Fruit fly (Drosophila melanogaster): ENCODE results near the gene CG14711.

CG14711 gene

dm6 chr3R:11623025-11623424, at the start of gene CG14711 (continued):
- peak; percentile 75 to 77 for TF ChIP-seq Pdp1 (GFP tag; optimal IDR thresholded peaks at IDR 0.05)
- peak; percentile 88 for TF ChIP-seq CG14014 (GFP tag; IDR thresholded peaks at IDR 0.05)
- TF ChIP-seq lilli (GFP tag; optimal IDR thresholded peaks at IDR 0.05): peak; percentile 91
- peak; percentile 60 for TF ChIP-seq exex (tag; optimal IDR thresholded peaks at IDR 0.05)
- TF ChIP-seq CG9817 (tag; optimal IDR thresholded peaks at IDR 0.05): peak; percentile 89
- TF ChIP-seq CG11504 (tag; optimal IDR thresholded peaks at IDR 0.05): peak; percentile 84
- TF ChIP-seq CG6683 (GFP tag; optimal IDR thresholded peaks at IDR 0.05): peak; percentile 72
- TF ChIP-seq CG12391 (tag; optimal IDR thresholded peaks at IDR 0.05): peak; percentile 93
- TF ChIP-seq fru (optimal IDR thresholded peaks at IDR 0.05): no peak
- TF ChIP-seq ssp (GFP tag; IDR thresholded peaks at IDR 0.05): peak; percentile 52
- no peak for TF ChIP-seq h (optimal IDR thresholded peaks at IDR 0.05)
- TF ChIP-seq Adf1 (GFP tag; IDR thresholded peaks at IDR 0.05): peak; percentile 64
- TF ChIP-seq CG7987 (GFP tag; optimal IDR thresholded peaks at IDR 0.05): peak; percentile 66
- peak; percentile 80 for TF ChIP-seq CG4730 (GFP tag; IDR thresholded peaks at IDR 0.05)
- TF ChIP-seq hth (optimal IDR thresholded peaks at IDR 0.05): no peak
- peak; percentile 85 for TF ChIP-seq Dbx (GFP tag; IDR thresholded peaks at IDR 0.05)
- TF ChIP-seq jigr1 (GFP tag; IDR thresholded peaks at IDR 0.05): no peak
- TF ChIP-seq zfh2 (GFP tag; optimal IDR thresholded peaks at IDR 0.05): peak; percentile 67
- TF ChIP-seq Dll (GFP tag; IDR thresholded peaks at IDR 0.05; ENCODE audit: partially characterized antibody): peak; percentile 93
- TF ChIP-seq CG30020 (tag; optimal IDR thresholded peaks at IDR 0.05): peak; percentile 77
- TF ChIP-seq HmgD (GFP tag; optimal IDR thresholded peaks at IDR 0.05): no peak
- peak; percentile 43 for TF ChIP-seq gro (GFP tag; optimal IDR thresholded peaks at IDR 0.05)
- no peak for TF ChIP-seq pan (optimal IDR thresholded peaks at IDR 0.05)
- TF ChIP-seq pan (GFP tag; optimal IDR thresholded peaks at IDR 0.05 in 1 of 2, IDR thresholded peaks at IDR 0.05 in 1 of 2): peak in 1 of 2 experiments; percentile 86
- TF ChIP-seq slp2 (GFP tag; optimal IDR thresholded peaks at IDR 0.05): peak; percentile 24
- TF ChIP-seq mam (GFP tag; optimal IDR thresholded peaks at IDR 0.05): peak; percentile 63
- peak; percentile 32 for TF ChIP-seq wek (GFP tag; optimal IDR thresholded peaks at IDR 0.05)
- peak; percentile 61 for TF ChIP-seq scrt (GFP tag; optimal IDR thresholded peaks at IDR 0.05)
- TF ChIP-seq Lhr (GFP tag; optimal IDR thresholded peaks at IDR 0.05): peak; percentile 69
- TF ChIP-seq CG17612 (GFP tag; IDR thresholded peaks at IDR 0.05): peak; percentile 63; the same call in 1 of the 2 replicates
- TF ChIP-seq Sin3A (optimal IDR thresholded peaks at IDR 0.05): peak; percentile 40
- peak; percentile 88 for TF ChIP-seq Fer1 (GFP tag; optimal IDR thresholded peaks at IDR 0.05)
- peak; percentile 26 for TF ChIP-seq ac (GFP tag; optimal IDR thresholded peaks at IDR 0.05)
- TF ChIP-seq pros (GFP tag; optimal IDR thresholded peaks at IDR 0.05): peak; percentile 36
- peak in 1 of 3 experiments; percentile 81 for TF ChIP-seq lola (GFP tag; optimal IDR thresholded peaks at IDR 0.05)
- peak; percentile 73 for TF ChIP-seq chm (GFP tag; IDR thresholded peaks at IDR 0.05)
- TF ChIP-seq pb (GFP tag; optimal IDR thresholded peaks at IDR 0.05): peak; percentile 10
- TF ChIP-seq stwl (tag; optimal IDR thresholded peaks at IDR 0.05): peak; percentile 96
- TF ChIP-seq CG3281 (GFP tag; optimal IDR thresholded peaks at IDR 0.05): peak; percentile 81
- TF ChIP-seq CG1529 (GFP tag; optimal IDR thresholded peaks at IDR 0.05): peak; percentile 69
- peak; percentile 71 for TF ChIP-seq onecut (GFP tag; IDR thresholded peaks at IDR 0.05)
- TF ChIP-seq CG43689 (GFP tag; IDR thresholded peaks at IDR 0.05): peak; percentile 51
- peak; percentile 85 for TF ChIP-seq NfI (GFP tag; optimal IDR thresholded peaks at IDR 0.05)
- TF ChIP-seq CG34422 (GFP tag; IDR thresholded peaks at IDR 0.05): peak; percentile 82
- TF ChIP-seq Hmr (GFP tag; optimal IDR thresholded peaks at IDR 0.05): no peak
- 0 out of 2 replicates have a peak, but pooled peaks have one; percentile 17 for TF ChIP-seq Lim3 (GFP tag; IDR thresholded peaks at IDR 0.05)
- TF ChIP-seq toy (GFP tag; IDR thresholded peaks at IDR 0.05): no peak
- peak; percentile 84 for TF ChIP-seq CG3065 (GFP tag; optimal IDR thresholded peaks at IDR 0.05)
- TF ChIP-seq Doc2 (GFP tag; IDR thresholded peaks at IDR 0.05): no peak
- TF ChIP-seq CkIIα-i1 (GFP tag; IDR thresholded peaks at IDR 0.05): no peak
- peak; percentile 83 for TF ChIP-seq CG10267 (tag; optimal IDR thresholded peaks at IDR 0.05)
- TF ChIP-seq klu (GFP tag; IDR thresholded peaks at IDR 0.05): peak; percentile 27; the same call in 1 of the 2 replicates

All from whole organism, embryonic.